Worm (Caenorhabditis elegans): ENCODE results near the gene aptf-4.

DNA sequence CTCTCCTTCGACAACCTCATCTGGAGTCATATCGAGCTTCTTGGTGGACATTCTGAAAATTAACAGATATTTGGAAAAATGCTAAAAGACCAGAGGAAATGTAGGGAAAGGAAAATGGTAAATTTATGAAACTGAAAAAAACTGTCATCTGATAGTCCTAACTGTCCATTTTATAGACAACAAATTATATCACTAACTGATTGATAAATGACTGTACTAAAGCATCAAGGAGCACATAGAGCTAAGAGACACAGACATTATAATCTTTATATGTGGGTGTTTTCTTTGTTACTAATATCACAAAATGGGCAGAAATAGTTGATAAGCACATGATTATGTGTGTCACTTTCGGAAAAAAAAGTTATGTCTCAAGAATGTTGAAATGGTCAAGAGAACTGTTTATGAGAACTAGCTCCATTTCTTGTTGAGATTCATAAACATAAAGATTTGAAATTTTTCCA is 23.9 kb upstream of the aptf-4 start, which contains the start of gene F54C9.3:
- TF ChIP-seq him-1 (tag; optimal IDR thresholded peaks at IDR 0.05) (no peak), dao-5 (tag; optimal IDR thresholded peaks at IDR 0.05) (no peak), W03F9.2 (tag; optimal IDR thresholded peaks at IDR 0.05) (no peak)
